Worm (Caenorhabditis elegans) whole organism, midembryonic: Measurements from ENCODE around the gene pyc-1.

ENCODE experiments used
- T22C8.4 ChIP-seq: fragments of 200-800 bp; sonication (Bioruptor generic); IDR thresholded peaks from 2 replicates; pipeline ENCODE4 v1.3.6; 2022; ENCODE audit warnings: missing genetic modification characterization, missing compliant biosample characterization
- cog-1 ChIP-seq: sonication (generic microtip); optimal IDR thresholded peaks from 2 replicates; lab custom pipeline; 2016; ENCODE audit warnings: missing genetic modification characterization, missing compliant biosample characterization
- flt-1 ChIP-seq: fragments of 200-800 bp; sonication (Bioruptor generic); IDR thresholded peaks from 2 replicates; pipeline ENCODE4 v1.3.6; 2022; ENCODE audit warnings: missing genetic modification characterization, missing compliant biosample characterization
- klf-2 ChIP-seq: fragments of 200-800 bp; sonication (Bioruptor generic); conservative IDR thresholded peaks from 2 replicates; pipeline ENCODE4 v1.3.6; 2022; ENCODE audit warnings: missing genetic modification reagents, missing genetic modification characterization, missing compliant biosample characterization
- med-1 ChIP-seq: sonication (generic microtip); optimal IDR thresholded peaks from 2 replicates; lab custom pipeline; 2017; ENCODE audit warnings: missing genetic modification characterization, mild to moderate bottlenecking, missing compliant biosample characterization, antibody characterized with exemption, missing genetic modification reagents; ENCODE audit not compliant: insufficient read depth
- ref-1 ChIP-seq: fragments of 200-800 bp; sonication (Bioruptor generic); conservative IDR thresholded peaks from 2 replicates; pipeline ENCODE4 v1.3.6; 2022; ENCODE audit warnings: missing genetic modification reagents, missing genetic modification characterization, missing compliant biosample characterization
- tab-1 ChIP-seq: fragments of 200-800 bp; sonication (Bioruptor generic); IDR thresholded peaks from 2 replicates; pipeline ENCODE4 v1.3.6; 2022; ENCODE audit warnings: missing genetic modification characterization, missing compliant biosample characterization
- ztf-23 ChIP-seq: fragments of 200-800 bp; sonication (Bioruptor generic); IDR thresholded peaks from 2 replicates; pipeline ENCODE4 v1.3.6; 2022; ENCODE audit warnings: missing genetic modification reagents, missing genetic modification characterization, missing compliant biosample characterization
- ztf-29 ChIP-seq: fragments of 200-800 bp; sonication (Bioruptor generic); IDR thresholded peaks from 2 replicates; pipeline ENCODE4 v1.3.6; 2022; ENCODE audit warnings: missing genetic modification reagents, missing genetic modification characterization, missing compliant biosample characterization

pyc-1 gene

ce11 chrV:11798320-11798719 lies 24.0 kb downstream of the pyc-1 start:
- no peak for TF ChIP-seq flt-1 (GFP tag; lab: Robert Waterston, UW)

ce11 chrV:11797272-11797855 lies 25.0 kb downstream of the pyc-1 start:
- TF ChIP-seq T22C8.4 (GFP tag; lab: Robert Waterston, UW): no peak
- TF ChIP-seq cog-1: no peak
- no peak for TF ChIP-seq tab-1 (GFP tag; lab: Robert Waterston, UW)
- TF ChIP-seq ref-1 (GFP tag; lab: Robert Waterston, UW): no peak
- TF ChIP-seq ztf-23 (GFP tag; lab: Robert Waterston, UW): no peak
- TF ChIP-seq flt-1 (GFP tag; lab: Robert Waterston, UW): no peak
- no peak for TF ChIP-seq ztf-29
- no peak for TF ChIP-seq klf-2 (GFP tag; lab: Robert Waterston, UW)
- no peak for TF ChIP-seq med-1 (GFP tag; lab: Kevin White, UChicago)

- no peak for TF ChIP-seq T22C8.4 (GFP tag; lab: Robert Waterston, UW)
Observed at ce11 chrV:11796343-11796742, 26.0 kb downstream of the pyc-1 start.

- TF ChIP-seq ztf-29 (no peak), ref-1 (GFP tag; lab: Robert Waterston, UW) (no peak), ztf-23 (GFP tag; lab: Robert Waterston, UW) (no peak), T22C8.4 (GFP tag; lab: Robert Waterston, UW) (no peak), med-1 (GFP tag; lab: Kevin White, UChicago) (no peak), cog-1 (no peak), klf-2 (GFP tag; lab: Robert Waterston, UW) (no peak), flt-1 (GFP tag; lab: Robert Waterston, UW) (no peak), tab-1 (GFP tag; lab: Robert Waterston, UW) (no peak)
Observed at ce11 chrV:11795352-11795751, 27.0 kb downstream of the pyc-1 start.

- TF ChIP-seq flt-1 (GFP tag; lab: Robert Waterston, UW) (no peak), klf-2 (GFP tag; lab: Robert Waterston, UW) (no peak), ref-1 (GFP tag; lab: Robert Waterston, UW) (no peak), ztf-29 (no peak), cog-1 (no peak), med-1 (GFP tag; lab: Kevin White, UChicago) (no peak), tab-1 (GFP tag; lab: Robert Waterston, UW) (no peak), T22C8.4 (GFP tag; lab: Robert Waterston, UW) (no peak), ztf-23 (GFP tag; lab: Robert Waterston, UW) (no peak)
Observed at ce11 chrV:11794172-11794571, 28.2 kb downstream of the pyc-1 start.

- no peak for TF ChIP-seq tab-1 (GFP tag; lab: Robert Waterston, UW)
- TF ChIP-seq med-1 (GFP tag; lab: Kevin White, UChicago): no peak
- TF ChIP-seq ref-1 (GFP tag; lab: Robert Waterston, UW): no peak
- TF ChIP-seq T22C8.4 (GFP tag; lab: Robert Waterston, UW): no peak
- no peak for TF ChIP-seq ztf-29
- TF ChIP-seq klf-2 (GFP tag; lab: Robert Waterston, UW): no peak
- no peak for TF ChIP-seq cog-1
- no peak for TF ChIP-seq ztf-23 (GFP tag; lab: Robert Waterston, UW)
- TF ChIP-seq flt-1 (GFP tag; lab: Robert Waterston, UW): no peak
Observed at ce11 chrV:11789474-11789873, 32.9 kb downstream of the pyc-1 start, which contains the start of gene D2023.1. Gene D2023.1, plus strand, starts transcription at chrV:11789550.

- TF ChIP-seq klf-2 (GFP tag; lab: Robert Waterston, UW) (no peak), ztf-29 (no peak), med-1 (GFP tag; lab: Kevin White, UChicago) (no peak), ztf-23 (GFP tag; lab: Robert Waterston, UW) (no peak), cog-1 (no peak), tab-1 (GFP tag; lab: Robert Waterston, UW) (no peak), flt-1 (GFP tag; lab: Robert Waterston, UW) (no peak), ref-1 (GFP tag; lab: Robert Waterston, UW) (no peak), T22C8.4 (GFP tag; lab: Robert Waterston, UW) (no peak)
Observed at ce11 chrV:11787742-11788238, 34.5 kb downstream of the pyc-1 start, which contains the start of gene F55A11.8. Gene F55A11.8, plus strand, starts transcription at chrV:11788188.

ce11 chrV:11787258-11787657 lies 35.1 kb downstream of the pyc-1 start, which contains the start of gene F55A11.7:
Gene F55A11.7, minus strand, starts transcription at chrV:11787443.
- TF ChIP-seq ref-1 (GFP tag; lab: Robert Waterston, UW) (no peak), tab-1 (GFP tag; lab: Robert Waterston, UW) (no peak), ztf-23 (GFP tag; lab: Robert Waterston, UW) (no peak), cog-1 (no peak)

ce11 chrV:11782809-11783440 lies 39.4 kb downstream of the pyc-1 start, which contains the start of gene F55A11.11:
Gene F55A11.11, plus strand, starts transcription at chrV:11783149.
- TF ChIP-seq tab-1 (GFP tag; lab: Robert Waterston, UW) (peak; percentile 96), ztf-29 (peak; percentile 93), T22C8.4 (GFP tag; lab: Robert Waterston, UW) (peak; percentile 97), flt-1 (GFP tag; lab: Robert Waterston, UW) (peak; percentile 98), klf-2 (GFP tag; lab: Robert Waterston, UW) (peak; percentile 90), ref-1 (GFP tag; lab: Robert Waterston, UW) (peak; percentile 93), cog-1 (peak; percentile 88), ztf-23 (GFP tag; lab: Robert Waterston, UW) (peak; percentile 97), med-1 (GFP tag; lab: Kevin White, UChicago) (peak; percentile 87)
